Fruit fly (Drosophila melanogaster) whole organism, embryonic: Measurements from ENCODE around the gene CG31459.

Experiments used
- Ada2b ChIP-seq: fragments of 200-800 bp; sonication (Bioruptor generic); IDR thresholded peaks from 2 replicates; pipeline ENCODE4 v1.3.6; 2022; ENCODE audit warnings: missing biosample characterization, missing genetic modification characterization
- Aef1 ChIP-seq: fragments of 200-800 bp; sonication (Bioruptor generic); IDR thresholded peaks from 3 replicates; pipeline ENCODE4 v1.3.6; 2022; ENCODE audit warnings: missing biosample characterization, missing genetic modification characterization
- Blimp-1 ChIP-seq: fragments of 200-800 bp; sonication (Bioruptor generic); optimal IDR thresholded peaks from 3 replicates; lab custom pipeline; 2018; ENCODE audit warnings: missing biosample characterization, missing genetic modification characterization, mild to moderate bottlenecking, moderate library complexity, missing genetic modification reagents
- CG10462 ChIP-seq: fragments of 200-800 bp; sonication (Bioruptor generic); optimal IDR thresholded peaks from 2 replicates; lab custom pipeline; 2016; ENCODE audit warnings: missing biosample characterization, missing genetic modification characterization
- CG10565 ChIP-seq: fragments of 200-800 bp; sonication (Bioruptor generic); optimal IDR thresholded peaks from 3 replicates; lab custom pipeline; 2016; ENCODE audit warnings: missing biosample characterization, mild to moderate bottlenecking, missing genetic modification characterization
- CG10979 ChIP-seq: fragments of 200-800 bp; sonication (Bioruptor generic); optimal IDR thresholded peaks from 2 replicates; lab custom pipeline; 2018; ENCODE audit warnings: missing biosample characterization, mild to moderate bottlenecking, missing genetic modification characterization, moderate library complexity
- CG11093 ChIP-seq: fragments of 200-800 bp; sonication (Bioruptor generic); IDR thresholded peaks from 3 replicates; pipeline ENCODE4 v1.3.6; 2022; ENCODE audit warnings: missing biosample characterization, missing genetic modification characterization
- CG12104 ChIP-seq: fragments of 200-800 bp; sonication (Bioruptor generic); optimal IDR thresholded peaks from 3 replicates; lab custom pipeline; 2016; ENCODE audit warnings: missing biosample characterization, missing genetic modification characterization
- CG18262 ChIP-seq: fragments of 200-800 bp; optimal IDR thresholded peaks from 3 replicates; lab custom pipeline; 2019; ENCODE audit warnings: missing biosample characterization, mild to moderate bottlenecking, missing genetic modification characterization, moderate library complexity
- CG2202 ChIP-seq: fragments of 200-800 bp; sonication (Bioruptor generic); optimal IDR thresholded peaks from 2 replicates; lab custom pipeline; 2018; ENCODE audit warnings: missing biosample characterization, mild to moderate bottlenecking, missing genetic modification characterization
- CG30403 ChIP-seq: fragments of 200-800 bp; sonication (Bioruptor generic); optimal IDR thresholded peaks from 3 replicates; lab custom pipeline; 2016; ENCODE audit warnings: missing biosample characterization, missing genetic modification characterization
- CG30431 ChIP-seq: fragments of 200-800 bp; sonication (Bioruptor generic); optimal IDR thresholded peaks from 2 replicates; lab custom pipeline; 2017; ENCODE audit warnings: missing biosample characterization, missing genetic modification characterization
- CG31441 ChIP-seq: fragments of 200-800 bp; sonication (Bioruptor generic); IDR thresholded peaks from 2 replicates; pipeline ENCODE4 v1.3.6; 2022; ENCODE audit warnings: missing biosample characterization, missing genetic modification characterization
- CG33213 ChIP-seq: fragments of 200-800 bp; sonication (Bioruptor generic); optimal IDR thresholded peaks from 3 replicates; lab custom pipeline; 2016; ENCODE audit warnings: missing biosample characterization, missing genetic modification characterization
- CG6175 ChIP-seq: fragments of 200-800 bp; sonication (Bioruptor generic); IDR thresholded peaks from 3 replicates; pipeline ENCODE4 v1.3.6; 2022; ENCODE audit warnings: missing biosample characterization, missing genetic modification characterization
- CG7271 ChIP-seq: fragments of 200-800 bp; sonication (Bioruptor generic); optimal IDR thresholded peaks from 2 replicates; lab custom pipeline; 2018; ENCODE audit warnings: missing biosample characterization, mild to moderate bottlenecking, missing genetic modification characterization, moderate library complexity
- CG7745 ChIP-seq: fragments of 200-800 bp; sonication (Bioruptor generic); optimal IDR thresholded peaks from 2 replicates; lab custom pipeline; 2018; ENCODE audit warnings: missing biosample characterization, mild to moderate bottlenecking, missing genetic modification characterization, moderate library complexity
- CG7839 ChIP-seq: fragments of 200-800 bp; sonication (Bioruptor generic); optimal IDR thresholded peaks from 3 replicates; lab custom pipeline; 2018; ENCODE audit warnings: missing biosample characterization, mild to moderate bottlenecking, missing genetic modification characterization, moderate library complexity
- CkIIα-i1 ChIP-seq: fragments of 200-800 bp; sonication (Bioruptor generic); IDR thresholded peaks from 2 replicates; pipeline ENCODE4 v1.3.6; 2022; ENCODE audit warnings: missing biosample characterization, missing genetic modification characterization
- Dek ChIP-seq: fragments of 200-800 bp; sonication (Bioruptor generic); optimal IDR thresholded peaks from 3 replicates; lab custom pipeline; 2019; ENCODE audit warnings: missing biosample characterization, mild to moderate bottlenecking, missing genetic modification characterization, moderate library complexity
- Dfd ChIP-seq, 2 experiments: fragments of >200 bp; optimal IDR thresholded peaks; 2 replicates each; lab custom pipeline; 2017; ENCODE audit warnings: missing biosample characterization in 2 of 2, missing genetic modification characterization in 2 of 2
- Doc2 ChIP-seq: fragments of 200-800 bp; sonication (Bioruptor generic); IDR thresholded peaks from 2 replicates; pipeline ENCODE4 v1.3.6; 2022; ENCODE audit warnings: missing biosample characterization, missing genetic modification characterization
- Fer1 ChIP-seq: fragments of 200-800 bp; sonication (Bioruptor generic); optimal IDR thresholded peaks from 2 replicates; lab custom pipeline; 2017; ENCODE audit warnings: missing biosample characterization, mild to moderate bottlenecking, missing genetic modification characterization
- Gug ChIP-seq: fragments of 200-800 bp; sonication (Bioruptor generic); IDR thresholded peaks from 4 replicates; pipeline ENCODE4 v1.3.6; 2022; ENCODE audit warnings: missing biosample characterization, missing genetic modification characterization
- Hsf ChIP-seq: fragments of 200-800 bp; sonication (Bioruptor generic); optimal IDR thresholded peaks from 3 replicates; lab custom pipeline; 2016; ENCODE audit warnings: missing biosample characterization, missing genetic modification characterization
- MTF-1 ChIP-seq: fragments of 200-800 bp; sonication (Bioruptor generic); optimal IDR thresholded peaks from 2 replicates; lab custom pipeline; 2018; ENCODE audit warnings: missing biosample characterization, mild to moderate bottlenecking, missing genetic modification characterization, borderline replicate concordance
- Poxn ChIP-seq: fragments of 200-800 bp; sonication (Bioruptor generic); IDR thresholded peaks from 2 replicates; pipeline ENCODE4 v1.3.6; 2022; ENCODE audit warnings: missing biosample characterization, missing genetic modification characterization
- Rfx ChIP-seq: fragments of 200-800 bp; sonication (Bioruptor generic); IDR thresholded peaks from 2 replicates; pipeline ENCODE4 v1.3.6; 2022; ENCODE audit warnings: missing biosample characterization, missing genetic modification characterization
- Ssrp ChIP-seq: fragments of 200-800 bp; sonication (Bioruptor generic); optimal IDR thresholded peaks from 2 replicates; lab custom pipeline; 2018; ENCODE audit warnings: missing biosample characterization, mild to moderate bottlenecking, missing genetic modification characterization, moderate library complexity
- Stat92E ChIP-seq, 3 experiments: fragments of >200 bp in 2 of 3; fragments of 200-800 bp in 1 of 3; sonication (Bioruptor generic) in 1 of 3; optimal IDR thresholded peaks; 2 replicates each; lab custom pipeline; 2017 to 2019; ENCODE audit warnings: missing biosample characterization in 3 of 3, missing genetic modification characterization in 3 of 3, mild to moderate bottlenecking in 1 of 3, moderate library complexity in 1 of 3
- Xrp1 ChIP-seq: fragments of 200-800 bp; sonication (Bioruptor generic); IDR thresholded peaks from 2 replicates; pipeline ENCODE4 v1.3.6; 2022; ENCODE audit warnings: missing biosample characterization, missing genetic modification characterization
- cato ChIP-seq: fragments of 200-800 bp; sonication (Bioruptor generic); optimal IDR thresholded peaks from 2 replicates; lab custom pipeline; 2016; ENCODE audit warnings: missing biosample characterization, missing genetic modification characterization, borderline replicate concordance
- da ChIP-seq: fragments of 200-800 bp; sonication (Bioruptor generic); optimal IDR thresholded peaks from 2 replicates; lab custom pipeline; 2016; ENCODE audit warnings: missing biosample characterization, missing genetic modification characterization
- dan ChIP-seq: fragments of 200-800 bp; sonication (Bioruptor generic); IDR thresholded peaks from 2 replicates; pipeline ENCODE4 v1.3.6; 2022; ENCODE audit warnings: missing biosample characterization, missing genetic modification characterization
- esg ChIP-seq: fragments of 200-800 bp; sonication (Bioruptor generic); conservative IDR thresholded peaks from 2 replicates; pipeline ENCODE4 v1.3.6; 2022; ENCODE audit warnings: missing biosample characterization, missing genetic modification characterization
- fd64A ChIP-seq: fragments of 200-800 bp; sonication (Bioruptor generic); optimal IDR thresholded peaks from 3 replicates; lab custom pipeline; 2018; ENCODE audit warnings: missing biosample characterization, mild to moderate bottlenecking, missing genetic modification characterization
- gem ChIP-seq: fragments of 200-800 bp; sonication (Bioruptor generic); optimal IDR thresholded peaks from 2 replicates; lab custom pipeline; 2019; ENCODE audit warnings: missing biosample characterization, mild to moderate bottlenecking, missing genetic modification characterization, moderate library complexity
- her ChIP-seq: fragments of 200-800 bp; sonication (Bioruptor generic); optimal IDR thresholded peaks from 2 replicates; lab custom pipeline; 2016; ENCODE audit warnings: missing biosample characterization, missing genetic modification characterization
- kni ChIP-seq: fragments of 200-800 bp; sonication (Bioruptor generic); optimal IDR thresholded peaks from 3 replicates; lab custom pipeline; 2017; ENCODE audit warnings: mild to moderate bottlenecking, missing biosample characterization, missing genetic modification reagents, missing genetic modification characterization
- lbe ChIP-seq: fragments of 200-800 bp; sonication (Bioruptor generic); optimal IDR thresholded peaks from 2 replicates; lab custom pipeline; 2016; ENCODE audit warnings: missing biosample characterization, mild to moderate bottlenecking, missing genetic modification characterization
- nmo ChIP-seq: fragments of 200-800 bp; sonication (Bioruptor generic); optimal IDR thresholded peaks from 2 replicates; lab custom pipeline; 2018; ENCODE audit warnings: missing biosample characterization, mild to moderate bottlenecking, missing genetic modification characterization, moderate library complexity
- nom ChIP-seq: fragments of 200-800 bp; sonication (Bioruptor generic); optimal IDR thresholded peaks from 2 replicates; lab custom pipeline; 2017; ENCODE audit warnings: missing biosample characterization, missing genetic modification characterization, mild to moderate bottlenecking, moderate library complexity, missing genetic modification reagents
- pho ChIP-seq: fragments of 200-800 bp; sonication (Bioruptor generic); optimal IDR thresholded peaks from 2 replicates; lab custom pipeline; 2016; ENCODE audit warnings: missing biosample characterization, missing genetic modification characterization
- pzg ChIP-seq: fragments of 200-800 bp; sonication (Bioruptor generic); optimal IDR thresholded peaks from 3 replicates; lab custom pipeline; 2018; ENCODE audit warnings: missing biosample characterization, mild to moderate bottlenecking, missing genetic modification characterization, moderate library complexity
- repo ChIP-seq: fragments of 200-800 bp; sonication (Bioruptor generic); optimal IDR thresholded peaks from 2 replicates; lab custom pipeline; 2016; ENCODE audit warnings: missing biosample characterization, missing genetic modification characterization
- run ChIP-seq: fragments of 200-800 bp; sonication (Bioruptor generic); optimal IDR thresholded peaks from 3 replicates; lab custom pipeline; 2018; ENCODE audit warnings: missing biosample characterization, mild to moderate bottlenecking, missing genetic modification characterization
- sima ChIP-seq: fragments of 200-800 bp; sonication (Bioruptor generic); optimal IDR thresholded peaks from 2 replicates; lab custom pipeline; 2016; ENCODE audit warnings: missing biosample characterization, missing genetic modification characterization
- sna ChIP-seq: fragments of 200-800 bp; sonication (Bioruptor generic); IDR thresholded peaks from 2 replicates; pipeline ENCODE4 v1.3.6; 2022; ENCODE audit warnings: missing biosample characterization, missing genetic modification characterization; ENCODE audit not compliant: partially characterized antibody
- tgo ChIP-seq: fragments of 200-800 bp; sonication (Bioruptor generic); IDR thresholded peaks from 3 replicates; pipeline ENCODE4 v1.3.6; 2022; ENCODE audit warnings: missing biosample characterization, missing genetic modification characterization
- unpg ChIP-seq: fragments of 200-800 bp; sonication (Bioruptor generic); optimal IDR thresholded peaks from 3 replicates; lab custom pipeline; 2018; ENCODE audit warnings: missing biosample characterization, mild to moderate bottlenecking, missing genetic modification characterization, moderate library complexity

CG31459 gene

DNA sequence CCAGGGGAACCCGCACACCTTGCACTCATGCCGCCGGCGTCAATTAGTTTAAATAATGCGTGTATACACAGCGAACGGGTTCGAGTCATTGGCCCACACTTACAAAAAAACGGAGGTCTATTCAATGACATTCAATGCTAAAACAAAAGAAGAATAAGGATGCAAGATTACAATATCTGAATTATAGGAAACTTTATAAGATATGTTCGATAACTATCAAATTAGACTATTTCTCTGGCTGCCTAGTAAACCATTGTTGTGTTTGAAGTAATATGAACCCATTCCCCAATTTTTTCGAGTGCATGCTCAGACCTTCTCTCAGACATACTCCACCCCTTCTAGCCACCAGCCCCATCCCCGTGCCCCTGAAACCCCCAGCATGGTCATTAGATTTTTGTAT is 19.7 kb upstream of the CG31459 start (continued):
- peak; percentile 29 for TF ChIP-seq CG2202
- peak; percentile 52; the same call in 1 of the 2 replicates for TF ChIP-seq Xrp1 (GFP tag; lab: Robert Waterston, UW)
- peak; percentile 0 for TF ChIP-seq Ssrp (tag; lab: Kevin White, UChicago)
- TF ChIP-seq CG7839 (tag; lab: Kevin White, UChicago) = peak; percentile 26
- peak; percentile 42 for TF ChIP-seq gem (tag; lab: Kevin White, UChicago)
- TF ChIP-seq Hsf (GFP tag; lab: Kevin White, UChicago) = no peak
- TF ChIP-seq CG10979 (tag; lab: Kevin White, UChicago) = peak; percentile 58
- TF ChIP-seq CG12104 (GFP tag; lab: Kevin White, UChicago) = no peak
- TF ChIP-seq, all 482 proteins: peak for 41

DNA sequence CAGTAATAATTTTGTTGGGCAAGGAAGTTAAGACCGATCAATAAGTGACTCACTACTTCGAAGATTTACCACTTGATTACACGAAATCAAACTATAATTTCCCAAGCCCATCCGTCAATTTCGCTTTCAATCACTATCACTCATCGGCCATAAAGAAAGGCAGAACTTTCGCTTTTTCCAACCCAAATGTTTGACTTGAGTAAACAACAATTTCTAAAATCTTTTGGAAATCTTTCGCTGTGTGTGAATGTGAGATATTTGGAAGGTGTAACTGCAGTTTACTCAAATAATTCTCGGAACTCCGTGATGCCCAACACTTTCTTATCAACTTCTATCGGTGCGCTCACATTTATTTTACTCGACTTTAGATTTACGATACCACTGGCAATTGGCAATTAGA is 18.5 kb upstream of the CG31459 start:
- TF ChIP-seq CG7745 (no peak), CG11093 (GFP tag; lab: Robert Waterston, UW) (no peak), pho (no peak), CG10462 (GFP tag; lab: Kevin White, UChicago) (no peak), Gug (GFP tag; lab: Robert Waterston, UW) (no peak), cato (GFP tag; lab: Kevin White, UChicago) (no peak), Stat92E (GFP tag; optimal IDR thresholded peaks at IDR 0.05; lab: Kevin White, UChicago) (peak in 1 of 3 experiments; percentile 54), CG18262 (tag; lab: Kevin White, UChicago) (no peak), fd64A (GFP tag; lab: Kevin White, UChicago) (peak; percentile 29), CG6175 (GFP tag; lab: Robert Waterston, UW) (no peak), CG30431 (no peak), CG10565 (GFP tag; lab: Kevin White, UChicago) (no peak), lbe (GFP tag; lab: Kevin White, UChicago) (no peak), sna (GFP tag; lab: Robert Waterston, UW) (no peak), Rfx (GFP tag; lab: Robert Waterston, UW) (no peak), nmo (GFP tag; lab: Kevin White, UChicago) (no peak), her (GFP tag; lab: Kevin White, UChicago) (no peak), Blimp-1 (GFP tag; lab: Kevin White, UChicago) (peak; percentile 98), Dek (tag; lab: Kevin White, UChicago) (no peak), CG33213 (no peak), CG31441 (GFP tag; lab: Robert Waterston, UW) (no peak; the same call in 1 of the 2 replicates), repo (GFP tag; lab: Kevin White, UChicago) (no peak), nom (GFP tag; lab: Kevin White, UChicago) (no peak), Doc2 (GFP tag; lab: Robert Waterston, UW) (no peak), unpg (no peak), Fer1 (GFP tag; lab: Kevin White, UChicago) (no peak), CG30403 (GFP tag; lab: Kevin White, UChicago) (no peak), kni (no peak), pzg (GFP tag; lab: Kevin White, UChicago) (no peak), esg (no peak), run (tag; lab: Kevin White, UChicago) (no peak), Poxn (no peak), sima (GFP tag; lab: Kevin White, UChicago) (no peak), da (no peak), MTF-1 (GFP tag; lab: Kevin White, UChicago) (no peak), tgo (no peak), Aef1 (GFP tag; lab: Robert Waterston, UW) (no peak), dan (GFP tag; lab: Robert Waterston, UW) (no peak), CkIIα-i1 (GFP tag; lab: Robert Waterston, UW) (no peak), Dfd (GFP tag; optimal IDR thresholded peaks at IDR 0.05; lab: Kevin White, UChicago) (no peak), Ada2b (GFP tag; lab: Robert Waterston, UW) (no peak), CG7271 (tag; lab: Kevin White, UChicago) (peak; percentile 9)
